Fruit fly (Drosophila melanogaster) whole organism, embryonic: Measurements from ENCODE around the gene opa.

Experiments used
- Adf1 ChIP-seq: fragments of 200-800 bp; sonication (Bioruptor generic); IDR thresholded peaks from 2 replicates; pipeline ENCODE4 v1.3.6; 2022; ENCODE audit warnings: missing biosample characterization, missing genetic modification characterization
- C15 ChIP-seq: fragments of 200-800 bp; sonication (Bioruptor generic); IDR thresholded peaks from 3 replicates; pipeline ENCODE4 v1.3.6; 2022; ENCODE audit warnings: missing biosample characterization, missing genetic modification characterization
- CG10209 ChIP-seq: fragments of 200-800 bp; sonication (Bioruptor generic); optimal IDR thresholded peaks from 3 replicates; lab custom pipeline; 2017; ENCODE audit warnings: missing biosample characterization, mild to moderate bottlenecking, missing genetic modification characterization, missing genetic modification reagents
- CG10274 ChIP-seq: fragments of 200-800 bp; sonication (Bioruptor generic); optimal IDR thresholded peaks from 3 replicates; lab custom pipeline; 2017; ENCODE audit warnings: missing biosample characterization, mild to moderate bottlenecking, missing genetic modification characterization
- CG14441 ChIP-seq: fragments of 200-800 bp; sonication (Bioruptor generic); IDR thresholded peaks from 2 replicates; pipeline ENCODE4 v1.3.6; 2022; ENCODE audit warnings: missing biosample characterization, missing genetic modification characterization
- CG14860 ChIP-seq: fragments of 200-800 bp; sonication (Bioruptor generic); IDR thresholded peaks from 3 replicates; pipeline ENCODE4 v1.3.6; 2022; ENCODE audit warnings: missing biosample characterization, missing genetic modification characterization; ENCODE audit not compliant: partially characterized antibody
- CG17186 ChIP-seq: fragments of 200-800 bp; sonication (Bioruptor generic); optimal IDR thresholded peaks from 3 replicates; lab custom pipeline; 2017; ENCODE audit warnings: missing biosample characterization, missing genetic modification reagents, missing genetic modification characterization
- CG18262 ChIP-seq: fragments of 200-800 bp; optimal IDR thresholded peaks from 3 replicates; lab custom pipeline; 2019; ENCODE audit warnings: missing biosample characterization, mild to moderate bottlenecking, missing genetic modification characterization, moderate library complexity
- CG1832 ChIP-seq: fragments of 200-800 bp; sonication (Bioruptor generic); optimal IDR thresholded peaks from 2 replicates; lab custom pipeline; 2017; ENCODE audit warnings: missing biosample characterization, mild to moderate bottlenecking, missing genetic modification characterization, inconsistent platforms
- CG2202 ChIP-seq: fragments of 200-800 bp; sonication (Bioruptor generic); optimal IDR thresholded peaks from 2 replicates; lab custom pipeline; 2018; ENCODE audit warnings: missing biosample characterization, mild to moderate bottlenecking, missing genetic modification characterization
- CG30403 ChIP-seq: fragments of 200-800 bp; sonication (Bioruptor generic); optimal IDR thresholded peaks from 3 replicates; lab custom pipeline; 2016; ENCODE audit warnings: missing biosample characterization, missing genetic modification characterization
- CG3847 ChIP-seq: fragments of 200-800 bp; sonication (Bioruptor generic); IDR thresholded peaks from 2 replicates; pipeline ENCODE4 v1.3.6; 2022; ENCODE audit warnings: missing biosample characterization, missing genetic modification characterization
- CG4360 ChIP-seq: fragments of 200-800 bp; sonication (Bioruptor generic); IDR thresholded peaks from 2 replicates; pipeline ENCODE4 v1.3.6; 2022; ENCODE audit warnings: missing biosample characterization, missing genetic modification characterization
- CG4820 ChIP-seq: fragments of 200-800 bp; sonication (Bioruptor generic); optimal IDR thresholded peaks from 3 replicates; lab custom pipeline; 2016; ENCODE audit warnings: missing biosample characterization, missing genetic modification characterization
- CG7928 ChIP-seq: fragments of 200-800 bp; sonication (Bioruptor generic); optimal IDR thresholded peaks from 2 replicates; lab custom pipeline; 2017; ENCODE audit warnings: missing biosample characterization, mild to moderate bottlenecking, missing genetic modification characterization
- CG8281 ChIP-seq: fragments of 200-800 bp; sonication (Bioruptor generic); optimal IDR thresholded peaks from 2 replicates; lab custom pipeline; 2018; ENCODE audit warnings: missing biosample characterization, mild to moderate bottlenecking, missing genetic modification characterization, moderate library complexity
- CG8924 ChIP-seq: fragments of 200-800 bp; optimal IDR thresholded peaks from 3 replicates; lab custom pipeline; 2019; ENCODE audit warnings: missing biosample characterization, mild to moderate bottlenecking, missing genetic modification characterization, moderate library complexity
- CG9437 ChIP-seq: fragments of 200-800 bp; sonication (Bioruptor generic); optimal IDR thresholded peaks from 2 replicates; lab custom pipeline; 2018; ENCODE audit warnings: missing biosample characterization, mild to moderate bottlenecking, missing genetic modification characterization
- CG9817 ChIP-seq: fragments of 200-800 bp; sonication (Bioruptor generic); optimal IDR thresholded peaks from 2 replicates; lab custom pipeline; 2018; ENCODE audit warnings: missing biosample characterization, mild to moderate bottlenecking, missing genetic modification characterization, moderate library complexity
- D ChIP-seq, 2 experiments: fragments of 200-800 bp in 1 of 2; fragments of >200 bp in 1 of 2; sonication (Bioruptor generic) in 1 of 2; optimal IDR thresholded peaks; 2 replicates in 1 of 2; 3 replicates in 1 of 2; lab custom pipeline; 2017; ENCODE audit warnings: mild to moderate bottlenecking in 1 of 2, missing biosample characterization in 1 of 2, missing genetic modification characterization in 1 of 2, missing genetic modification reagents in 1 of 2
- E2f2 ChIP-seq: fragments of 200-800 bp; sonication (Bioruptor generic); IDR thresholded peaks from 2 replicates; pipeline ENCODE4 v1.3.6; 2022; ENCODE audit warnings: missing biosample characterization, missing genetic modification characterization
- Ets65A ChIP-seq: fragments of 200-800 bp; sonication (Bioruptor generic); peaks from one replicate; lab custom pipeline; 2016; ENCODE audit warnings: missing biosample characterization, missing genetic modification characterization
- MTF-1 ChIP-seq: fragments of 200-800 bp; sonication (Bioruptor generic); optimal IDR thresholded peaks from 2 replicates; lab custom pipeline; 2018; ENCODE audit warnings: missing biosample characterization, mild to moderate bottlenecking, missing genetic modification characterization, borderline replicate concordance
- Meics ChIP-seq: fragments of 200-800 bp; sonication (Bioruptor generic); optimal IDR thresholded peaks from 2 replicates; lab custom pipeline; 2017; ENCODE audit warnings: missing biosample characterization, mild to moderate bottlenecking, missing genetic modification characterization
- NFAT ChIP-seq: fragments of 200-800 bp; sonication (Bioruptor generic); IDR thresholded peaks from 2 replicates; pipeline ENCODE4 v1.3.6; 2022; ENCODE audit warnings: missing biosample characterization, missing genetic modification characterization
- Nf-YA ChIP-seq: fragments of 200-800 bp; sonication (Bioruptor generic); IDR thresholded peaks from 2 replicates; pipeline ENCODE4 v1.3.6; 2022; ENCODE audit warnings: missing biosample characterization, missing genetic modification characterization
- Nf-YC ChIP-seq: fragments of 200-800 bp; optimal IDR thresholded peaks from 3 replicates; lab custom pipeline; 2019; ENCODE audit warnings: missing biosample characterization, mild to moderate bottlenecking, missing genetic modification characterization, moderate library complexity
- Scr ChIP-seq: fragments of 200-800 bp; sonication (Bioruptor generic); IDR thresholded peaks from 2 replicates; pipeline ENCODE4 v1.3.6; 2022; ENCODE audit warnings: missing biosample characterization, missing genetic modification characterization; ENCODE audit not compliant: partially characterized antibody
- Side ChIP-seq: fragments of 200-800 bp; sonication (Bioruptor generic); optimal IDR thresholded peaks from 2 replicates; lab custom pipeline; 2016; ENCODE audit warnings: missing biosample characterization, missing genetic modification characterization
- Six4 ChIP-seq: fragments of 200-800 bp; sonication (Bioruptor generic); optimal IDR thresholded peaks from 2 replicates; lab custom pipeline; 2016; ENCODE audit warnings: missing biosample characterization, missing genetic modification characterization
- Sry-δ ChIP-seq: fragments of 200-800 bp; sonication (Bioruptor generic); optimal IDR thresholded peaks from 2 replicates; lab custom pipeline; 2016; ENCODE audit warnings: missing biosample characterization, missing genetic modification characterization
- amos ChIP-seq: fragments of 200-800 bp; sonication (Bioruptor generic); IDR thresholded peaks from 2 replicates; pipeline ENCODE4 v1.3.6; 2022; ENCODE audit warnings: missing biosample characterization, missing genetic modification characterization; ENCODE audit not compliant: partially characterized antibody
- ash1 ChIP-seq: fragments of 200-800 bp; sonication (Bioruptor generic); optimal IDR thresholded peaks from 2 replicates; lab custom pipeline; 2018; ENCODE audit warnings: missing biosample characterization, mild to moderate bottlenecking, missing genetic modification characterization
- bab2 ChIP-seq: fragments of 200-800 bp; sonication (Bioruptor generic); optimal IDR thresholded peaks from 2 replicates; lab custom pipeline; 2016; ENCODE audit warnings: missing biosample characterization, missing genetic modification characterization
- crc ChIP-seq: fragments of 200-800 bp; sonication (Bioruptor generic); optimal IDR thresholded peaks from 2 replicates; lab custom pipeline; 2016; ENCODE audit warnings: missing biosample characterization, missing genetic modification characterization
- gcm ChIP-seq: fragments of 200-800 bp; sonication (Bioruptor generic); optimal IDR thresholded peaks from 2 replicates; lab custom pipeline; 2019; ENCODE audit warnings: missing biosample characterization, mild to moderate bottlenecking, missing genetic modification characterization, moderate library complexity
- gfzf ChIP-seq: fragments of 200-800 bp; sonication (Bioruptor generic); optimal IDR thresholded peaks from 2 replicates; lab custom pipeline; 2016; ENCODE audit warnings: missing biosample characterization, mild to moderate bottlenecking, missing genetic modification characterization, moderate library complexity
- gsb-n ChIP-seq: fragments of 200-800 bp; sonication (Bioruptor generic); optimal IDR thresholded peaks from 3 replicates; lab custom pipeline; 2018; ENCODE audit warnings: missing biosample characterization, mild to moderate bottlenecking, missing genetic modification characterization
- ham ChIP-seq: fragments of 200-800 bp; sonication (Bioruptor generic); IDR thresholded peaks from 2 replicates; pipeline ENCODE4 v1.3.6; 2022; ENCODE audit warnings: missing biosample characterization, missing genetic modification characterization
- onecut ChIP-seq: fragments of 200-800 bp; sonication (Bioruptor generic); IDR thresholded peaks from 2 replicates; pipeline ENCODE4 v1.3.6; 2022; ENCODE audit warnings: missing biosample characterization, missing genetic modification characterization
- otp ChIP-seq: fragments of 200-800 bp; sonication (Bioruptor generic); IDR thresholded peaks from 3 replicates; pipeline ENCODE4, ENCODE4 v1.3.6; 2022; ENCODE audit warnings: missing biosample characterization, missing genetic modification characterization
- pho ChIP-seq: fragments of 200-800 bp; sonication (Bioruptor generic); optimal IDR thresholded peaks from 2 replicates; lab custom pipeline; 2016; ENCODE audit warnings: missing biosample characterization, missing genetic modification characterization
- pros ChIP-seq: fragments of 200-800 bp; sonication (Bioruptor generic); optimal IDR thresholded peaks from 3 replicates; lab custom pipeline; 2019; ENCODE audit warnings: missing biosample characterization, mild to moderate bottlenecking, missing genetic modification characterization, moderate library complexity
- rib ChIP-seq: fragments of 200-800 bp; sonication (Bioruptor generic); IDR thresholded peaks from 2 replicates; pipeline ENCODE4 v1.3.6; 2022; ENCODE audit warnings: missing biosample characterization, missing genetic modification characterization
- so ChIP-seq: fragments of 200-800 bp; sonication (Bioruptor generic); IDR thresholded peaks from 3 replicates; pipeline ENCODE4 v1.3.6; 2022; ENCODE audit warnings: missing biosample characterization, missing genetic modification characterization
- sob ChIP-seq: fragments of 200-800 bp; sonication (Bioruptor generic); IDR thresholded peaks from 2 replicates; pipeline ENCODE4 v1.3.6; 2022; ENCODE audit warnings: missing biosample characterization, missing genetic modification characterization
- stc ChIP-seq: fragments of 200-800 bp; sonication (Bioruptor generic); IDR thresholded peaks from 2 replicates; pipeline ENCODE4 v1.3.6; 2022; ENCODE audit warnings: missing biosample characterization, missing genetic modification characterization
- toy ChIP-seq: fragments of 200-800 bp; sonication (Bioruptor generic); IDR thresholded peaks from 2 replicates; pipeline ENCODE4 v1.3.6; 2022; ENCODE audit warnings: missing biosample characterization, missing genetic modification characterization
- unc-4 ChIP-seq: fragments of 200-800 bp; sonication (Bioruptor generic); IDR thresholded peaks from 2 replicates; pipeline ENCODE4 v1.3.6; 2022; ENCODE audit warnings: missing biosample characterization, missing genetic modification characterization; ENCODE audit not compliant: partially characterized antibody
- unpg ChIP-seq: fragments of 200-800 bp; sonication (Bioruptor generic); optimal IDR thresholded peaks from 3 replicates; lab custom pipeline; 2018; ENCODE audit warnings: missing biosample characterization, mild to moderate bottlenecking, missing genetic modification characterization, moderate library complexity

Gene opa

dm6 chr3R:4910365-4910810, 57.8 kb downstream of the opa start, which contains the start of gene Cdep (continued):
- peak; percentile 95 for TF ChIP-seq Scr (GFP tag; lab: Robert Waterston, UW)
- TF ChIP-seq CG10274 (GFP tag; lab: Kevin White, UChicago), result no peak
- TF ChIP-seq CG9437 (GFP tag; lab: Kevin White, UChicago), result peak; percentile 51
- no peak for TF ChIP-seq MTF-1
- TF ChIP-seq CG17186 (GFP tag; lab: Kevin White, UChicago), result no peak
- peak; percentile 12 for TF ChIP-seq CG10209 (GFP tag; lab: Kevin White, UChicago)
- TF ChIP-seq CG3847 (GFP tag; lab: Robert Waterston, UW), result 0 out of 2 replicates have a peak, but pooled peaks have one; percentile 6
- no peak for TF ChIP-seq pho (GFP tag; lab: Kevin White, UChicago)
- TF ChIP-seq CG4820 (GFP tag; lab: Kevin White, UChicago), result peak; percentile 22
- no peak for TF ChIP-seq crc
- no peak; the same call in 1 of the 2 replicates for TF ChIP-seq NFAT (GFP tag; lab: Robert Waterston, UW)
- peak; percentile 93 for TF ChIP-seq CG14860 (GFP tag; lab: Robert Waterston, UW)
- peak; percentile 43 for TF ChIP-seq gcm (GFP tag; lab: Kevin White, UChicago)
- TF ChIP-seq CG8281 (tag; lab: Kevin White, UChicago), result no peak
- peak; percentile 65 for TF ChIP-seq sob (GFP tag; lab: Robert Waterston, UW)
- no peak for TF ChIP-seq C15
- TF ChIP-seq stc (GFP tag; lab: Robert Waterston, UW), result no peak
- no peak for TF ChIP-seq D (optimal IDR thresholded peaks at IDR 0.05; lab: Kevin White, UChicago)
- TF ChIP-seq D (GFP tag; optimal IDR thresholded peaks at IDR 0.05; lab: Kevin White, UChicago), result no peak
- TF ChIP-seq CG8924 (tag; lab: Kevin White, UChicago), result peak; percentile 69
- peak; percentile 51 for TF ChIP-seq Meics (GFP tag; lab: Kevin White, UChicago)
- TF ChIP-seq CG2202 (tag; lab: Kevin White, UChicago), result peak; percentile 21
- TF ChIP-seq bab2 (GFP tag; lab: Kevin White, UChicago), result no peak
- peak; percentile 93 for TF ChIP-seq unc-4 (GFP tag; lab: Robert Waterston, UW)
- TF ChIP-seq amos (GFP tag; lab: Robert Waterston, UW), result peak; percentile 97
- 0 out of 2 replicates have a peak, but pooled peaks have one; percentile 23 for TF ChIP-seq CG14441 (GFP tag; lab: Robert Waterston, UW)
- TF ChIP-seq Sry-δ, result peak; percentile 76
- no peak for TF ChIP-seq Six4 (GFP tag; lab: Kevin White, UChicago)
- TF ChIP-seq Ets65A (GFP tag; lab: Kevin White, UChicago), result no peak
- no peak for TF ChIP-seq pros (GFP tag; lab: Kevin White, UChicago)
- no peak for TF ChIP-seq ham (GFP tag; lab: Robert Waterston, UW)
- TF ChIP-seq CG7928, result peak; percentile 94
- TF ChIP-seq Nf-YA (GFP tag; lab: Robert Waterston, UW), result no peak
- TF ChIP-seq onecut (GFP tag; lab: Robert Waterston, UW), result peak; percentile 86
- peak; percentile 51 for TF ChIP-seq Side
- TF ChIP-seq toy, result no peak
- TF ChIP-seq unpg (GFP tag; lab: Kevin White, UChicago), result peak; percentile 45
- peak; percentile 56 for TF ChIP-seq CG18262 (tag; lab: Kevin White, UChicago)
- TF ChIP-seq gsb-n (tag; lab: Kevin White, UChicago), result peak; percentile 30
- TF ChIP-seq Adf1, result 0 out of 2 replicates have a peak, but pooled peaks have one; percentile 5
- TF ChIP-seq CG30403, result peak; percentile 20
- peak; percentile 65 for TF ChIP-seq Nf-YC (tag; lab: Kevin White, UChicago)
- peak; percentile 24 for TF ChIP-seq gfzf (GFP tag; lab: Kevin White, UChicago)
- no peak for TF ChIP-seq CG1832
- peak; percentile 31; the same call in 1 of the 2 replicates for TF ChIP-seq CG4360 (GFP tag; lab: Robert Waterston, UW)
- TF ChIP-seq CG9817 (tag; lab: Kevin White, UChicago), result peak; percentile 26
- no peak for TF ChIP-seq so (GFP tag; lab: Robert Waterston, UW)
- TF ChIP-seq otp (GFP tag; lab: Robert Waterston, UW), result 0 out of 3 replicates have a peak, but pooled peaks have one; percentile 31
- peak; percentile 80 for TF ChIP-seq E2f2 (GFP tag; lab: Robert Waterston, UW)
- TF ChIP-seq rib (GFP tag; lab: Robert Waterston, UW), result peak; percentile 20
- TF ChIP-seq ash1 (GFP tag; lab: Kevin White, UChicago), result no peak
